Worm (Caenorhabditis elegans): ENCODE results near the gene lips-7.

ce11 chrII:515765-516164, 35.9 kb upstream of the lips-7 start, which contains the start of gene mab-9:
- TF ChIP-seq ztf-11 (tag; optimal IDR thresholded peaks at IDR 0.05), result no peak
- TF ChIP-seq skn-1 (tag; optimal IDR thresholded peaks at IDR 0.05), result no peak
- TF ChIP-seq unc-62 (GFP tag; optimal IDR thresholded peaks at IDR 0.05), result no peak
- no peak for TF ChIP-seq unc-130 (tag; optimal IDR thresholded peaks at IDR 0.05)
- TF ChIP-seq efl-1 (optimal IDR thresholded peaks at IDR 0.05), result no peak
- no peak for TF ChIP-seq efl-1 (GFP tag; optimal IDR thresholded peaks at IDR 0.05 in 1 of 2)
